Worm (Caenorhabditis elegans) whole organism, L4 larva: Measurements from ENCODE around the gene F54F11.1.

ENCODE experiments used
- R02D3.7 ChIP-seq: fragments of 150-350 bp; sonication (generic microtip); optimal IDR thresholded peaks from 3 replicates; lab custom pipeline; 2014; ENCODE audit warnings: missing biosample characterization, missing genetic modification characterization
- aha-1 ChIP-seq: fragments of 150-350 bp; peaks from one replicate; lab custom pipeline; 2014; ENCODE audit warnings: missing biosample characterization, missing genetic modification characterization
- ceh-20 ChIP-seq: fragments of 200-800 bp; sonication (Bioruptor generic); IDR thresholded peaks from 2 replicates; pipeline ENCODE4 v1.3.6; 2022; ENCODE audit warnings: missing genetic modification reagents, missing genetic modification characterization, missing compliant biosample characterization
- ceh-32 ChIP-seq: sonication (generic microtip); optimal IDR thresholded peaks from 2 replicates; lab custom pipeline; 2016; ENCODE audit warnings: mild to moderate bottlenecking, missing genetic modification characterization, missing compliant biosample characterization; ENCODE audit not compliant: poor library complexity
- ces-1 ChIP-seq: fragments of 150-350 bp; sonication (generic microtip); optimal IDR thresholded peaks from 4 replicates; lab custom pipeline; 2014; ENCODE audit warnings: missing biosample characterization, missing genetic modification reagents, missing genetic modification characterization
- dmd-6 ChIP-seq: fragments of 200-800 bp; sonication (Bioruptor generic); IDR thresholded peaks from 2 replicates; pipeline ENCODE4 v1.3.6; 2022; ENCODE audit warnings: missing genetic modification reagents, missing genetic modification characterization, missing compliant biosample characterization
- dmd-8 ChIP-seq: fragments of 200-800 bp; sonication (Bioruptor generic); IDR thresholded peaks from 2 replicates; pipeline ENCODE4 v1.3.6; 2022; ENCODE audit warnings: missing genetic modification characterization, missing compliant biosample characterization
- fos-1 ChIP-seq: fragments of 150-350 bp; optimal IDR thresholded peaks from 2 replicates; lab custom pipeline; 2014; ENCODE audit warnings: missing biosample characterization, missing genetic modification characterization
- hlh-11 ChIP-seq: fragments of 200-800 bp; sonication (Bioruptor generic); optimal IDR thresholded peaks from 2 replicates; lab custom pipeline; 2018; ENCODE audit warnings: mild to moderate bottlenecking, missing genetic modification characterization, missing compliant biosample characterization
- jun-1 ChIP-seq: fragments of 150-350 bp; optimal IDR thresholded peaks from 2 replicates; lab custom pipeline; 2014; ENCODE audit warnings: missing biosample characterization, missing genetic modification reagents, missing genetic modification characterization
- lsy-2 ChIP-seq, 2 experiments: fragments of 150-350 bp in 1 of 2; sonication (generic microtip) in 1 of 2; optimal IDR thresholded peaks; 2 replicates each; lab custom pipeline; 2014 to 2017; ENCODE audit warnings: missing biosample characterization in 2 of 2, missing genetic modification characterization in 2 of 2
- mxl-2 ChIP-seq: fragments of 200-800 bp; sonication (Bioruptor generic); conservative IDR thresholded peaks from 2 replicates; pipeline ENCODE4 v1.3.6; 2022; ENCODE audit warnings: missing genetic modification reagents, missing genetic modification characterization, missing compliant biosample characterization
- nhr-11 ChIP-seq: fragments of 150-350 bp; optimal IDR thresholded peaks from 2 replicates; lab custom pipeline; 2014; ENCODE audit warnings: missing biosample characterization, missing genetic modification characterization

DNA sequence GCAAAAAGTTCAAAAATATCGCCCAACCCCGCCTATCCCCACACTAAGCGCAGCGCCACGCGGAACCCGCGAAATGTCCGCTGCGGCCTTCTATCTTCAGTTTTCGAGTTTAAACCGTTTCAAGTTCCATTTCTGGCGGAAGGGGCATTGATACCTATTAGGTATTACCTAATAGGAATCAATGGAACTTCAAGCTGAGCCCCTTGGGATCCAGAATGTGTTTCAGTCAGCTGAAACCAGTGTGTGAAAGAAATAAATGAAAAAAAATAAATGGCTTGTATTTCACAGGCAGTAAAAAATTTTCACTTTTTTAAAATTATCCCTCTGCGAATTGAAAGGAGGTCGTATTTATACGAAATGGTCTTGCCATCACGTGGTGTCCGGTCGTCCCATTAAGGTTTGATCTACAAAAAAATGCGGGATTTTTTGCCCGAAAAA is 17.4 kb downstream of the F54F11.1 start:
- TF ChIP-seq lsy-2 (tag; optimal IDR thresholded peaks at IDR 0.05; lab: Kevin White, UChicago) (no peak), nhr-11 (tag; lab: Kevin White, UChicago) (no peak), aha-1 (no peak), dmd-8 (peak; percentile 58; the same call in 1 of the 2 replicates), ceh-32 (tag; lab: Kevin White, UChicago) (no peak), R02D3.7 (tag; lab: Kevin White, UChicago) (no peak), ces-1 (GFP tag; lab: Kevin White, UChicago) (no peak), ceh-20 (no peak), hlh-11 (tag; lab: Kevin White, UChicago) (peak; percentile 28), jun-1 (no peak), fos-1 (tag; lab: Kevin White, UChicago) (no peak), mxl-2 (no peak), dmd-6 (no peak)
